Worm (Caenorhabditis elegans): Measurements from ENCODE around the gene luc-7L.

Gene luc-7L

ce11 chrII:7675752-7676151 lies 31.5 kb downstream of the luc-7L start:
- TF ChIP-seq W03F9.2 (tag; optimal IDR thresholded peaks at IDR 0.05) (no peak), him-1 (tag; optimal IDR thresholded peaks at IDR 0.05) (no peak), dao-5 (tag; optimal IDR thresholded peaks at IDR 0.05) (no peak)

ce11 chrII:7671705-7672104 lies 35.6 kb downstream of the luc-7L start, which contains the start of gene lir-1:
TSS of gene lir-1 (plus strand) at chrII:7672005.
- TF ChIP-seq him-1 (tag; optimal IDR thresholded peaks at IDR 0.05) (no peak), dao-5 (tag; optimal IDR thresholded peaks at IDR 0.05) (no peak), W03F9.2 (tag; optimal IDR thresholded peaks at IDR 0.05) (no peak)

ce11 chrII:7670039-7670438 lies 37.2 kb downstream of the luc-7L start:
- TF ChIP-seq him-1 (tag; optimal IDR thresholded peaks at IDR 0.05) (no peak), W03F9.2 (tag; optimal IDR thresholded peaks at IDR 0.05) (no peak), dao-5 (tag; optimal IDR thresholded peaks at IDR 0.05) (no peak)

DNA sequence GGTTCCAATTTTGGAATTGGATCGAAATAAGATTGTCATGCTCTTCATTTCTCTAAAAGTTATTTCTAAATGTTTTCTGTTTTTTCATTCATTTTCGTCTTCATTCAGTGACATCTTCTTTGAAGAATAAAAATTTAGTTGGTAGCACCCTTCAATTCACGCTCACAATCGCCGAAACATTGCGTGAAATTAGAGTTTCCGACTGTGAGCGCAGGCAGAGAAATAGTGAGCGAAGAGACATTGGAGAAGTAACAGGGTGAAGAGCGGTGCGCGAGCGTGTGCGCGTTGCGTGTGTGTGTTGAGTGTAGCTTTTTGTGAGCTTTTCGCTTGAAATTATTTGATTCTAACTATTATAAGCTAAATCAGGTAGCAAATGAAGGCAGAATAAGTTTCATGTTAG lies 37.9 kb downstream of the luc-7L start:
- TF ChIP-seq dao-5 (tag; optimal IDR thresholded peaks at IDR 0.05) (no peak), him-1 (tag; optimal IDR thresholded peaks at IDR 0.05) (no peak), W03F9.2 (tag; optimal IDR thresholded peaks at IDR 0.05) (no peak)

DNA sequence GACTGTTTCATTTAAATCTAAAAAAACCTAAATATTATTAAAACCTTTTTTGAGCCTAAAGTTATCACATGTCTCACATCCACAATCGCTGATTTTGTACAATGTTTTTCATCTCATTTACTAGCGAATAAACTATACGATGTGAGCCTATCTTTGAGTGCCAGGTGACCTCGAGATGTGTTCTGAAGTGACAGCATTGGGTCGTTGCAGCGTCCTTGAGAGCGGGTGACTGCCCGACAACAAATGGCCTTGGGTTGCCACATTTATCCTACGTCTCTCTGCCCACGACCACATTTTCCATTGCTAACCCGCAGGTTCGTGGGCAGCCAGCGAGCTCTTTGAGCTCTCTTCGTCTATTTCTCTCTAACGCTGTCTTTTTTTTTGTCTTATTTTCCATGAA lies 40.3 kb downstream of the luc-7L start, which contains the start of gene lir-2:
Gene lir-2, plus strand, starts transcription at position 301 of the 400 bp plus-strand sequence.
- TF ChIP-seq W03F9.2 (tag; optimal IDR thresholded peaks at IDR 0.05) = no peak
- TF ChIP-seq dao-5 (tag; optimal IDR thresholded peaks at IDR 0.05) = no peak
- no peak for TF ChIP-seq him-1 (tag; optimal IDR thresholded peaks at IDR 0.05)

ce11 chrII:7666338-7666737 lies 40.9 kb downstream of the luc-7L start:
- TF ChIP-seq him-1 (tag; optimal IDR thresholded peaks at IDR 0.05) (no peak), dao-5 (tag; optimal IDR thresholded peaks at IDR 0.05) (no peak), W03F9.2 (tag; optimal IDR thresholded peaks at IDR 0.05) (no peak)

- no peak for TF ChIP-seq W03F9.2 (tag; optimal IDR thresholded peaks at IDR 0.05)
- TF ChIP-seq him-1 (tag; optimal IDR thresholded peaks at IDR 0.05) = no peak
- TF ChIP-seq dao-5 (tag; optimal IDR thresholded peaks at IDR 0.05) = no peak
Measured at ce11 chrII:7663704-7664660, 43.3 kb downstream of the luc-7L start, which contains the start of the genes F18A1.7 and rpa-1. TSS of gene F18A1.7 (minus strand) at chrII:7663754. TSS of gene rpa-1 (plus strand) at chrII:7664582.

DNA sequence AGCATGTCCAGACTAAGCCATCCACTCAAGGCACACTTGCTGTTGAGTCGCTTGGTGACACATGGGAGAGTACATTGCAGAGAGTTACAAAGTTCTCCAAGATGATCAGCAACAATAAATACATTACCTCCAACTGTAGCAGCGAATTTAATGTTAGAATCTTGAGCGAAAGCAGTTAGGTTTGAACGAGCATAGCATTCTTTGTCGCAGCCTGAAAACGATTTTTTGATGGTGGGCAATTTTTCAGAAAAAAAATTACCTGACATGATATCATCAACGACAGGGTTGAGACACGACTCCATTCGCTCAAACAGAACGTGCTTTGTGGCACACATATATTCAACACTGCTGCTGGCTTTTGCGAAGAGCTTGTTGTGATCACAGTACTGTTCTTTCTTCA lies 44.3 kb downstream of the luc-7L start:
- TF ChIP-seq W03F9.2 (tag; optimal IDR thresholded peaks at IDR 0.05) (no peak), dao-5 (tag; optimal IDR thresholded peaks at IDR 0.05) (no peak), him-1 (tag; optimal IDR thresholded peaks at IDR 0.05) (no peak)

ce11 chrII:7662008-7662686 lies 45.1 kb downstream of the luc-7L start, which contains the start of gene alfa-1:
TSS of gene alfa-1 (minus strand) at chrII:7662522.
- TF ChIP-seq him-1 (tag; optimal IDR thresholded peaks at IDR 0.05) (no peak), W03F9.2 (tag; optimal IDR thresholded peaks at IDR 0.05) (no peak), dao-5 (tag; optimal IDR thresholded peaks at IDR 0.05) (no peak)
